Worm (Caenorhabditis elegans) whole organism, L4/young adult: ENCODE measurements around the gene ZC449.7.

Experiments
- W03F9.2 ChIP-seq: fragments of 150-350 bp; optimal IDR thresholded peaks from 2 replicates; lab custom pipeline; 2014; ENCODE audit warnings: missing biosample characterization, missing genetic modification characterization
- dao-5 ChIP-seq: sonication (generic microtip); optimal IDR thresholded peaks from 2 replicates; lab custom pipeline; 2016; ENCODE audit warnings: missing genotype, missing genetic modification characterization, moderate library complexity, missing compliant biosample characterization

- TF ChIP-seq dao-5 (tag; lab: Kevin White, UChicago) (no peak), W03F9.2 (tag; lab: Kevin White, UChicago) (no peak)
Observed at ce11 chrX:5028593-5028955, 14.7 kb downstream of the ZC449.7 start.
